Worm (Caenorhabditis elegans) whole organism, L4/young adult: ENCODE results near the gene F46G10.2.

Experiments used
- W03F9.2 ChIP-seq: fragments of 150-350 bp; optimal IDR thresholded peaks from 2 replicates; lab custom pipeline; 2014; ENCODE audit warnings: missing biosample characterization, missing genetic modification characterization
- him-1 ChIP-seq: sonication (generic microtip); optimal IDR thresholded peaks from 2 replicates; lab custom pipeline; 2016; ENCODE audit warnings: missing genotype, missing genetic modification reagents, missing genetic modification characterization, missing compliant biosample characterization

- TF ChIP-seq him-1 (no peak), W03F9.2 (tag; lab: Kevin White, UChicago) (no peak)
These were observed 36.2 kb upstream of the F46G10.2 start, which contains the start of gene R04D3.2 for ce11 chrX:13286533-13286932.
